Fruit fly (Drosophila melanogaster) whole organism, embryonic: ENCODE results near the gene Oscillin.

Experiments used
- ATbp ChIP-seq: fragments of 200-800 bp; sonication (Bioruptor generic); optimal IDR thresholded peaks from 2 replicates; lab custom pipeline; 2017; ENCODE audit warnings: missing biosample characterization, mild to moderate bottlenecking, missing genetic modification characterization, missing genetic modification reagents
- Asciz ChIP-seq: fragments of 200-800 bp; sonication (Bioruptor generic); optimal IDR thresholded peaks from 2 replicates; lab custom pipeline; 2017; ENCODE audit warnings: missing biosample characterization, mild to moderate bottlenecking, missing genetic modification characterization, missing genetic modification reagents
- Atf-2 ChIP-seq: fragments of 200-800 bp; sonication (Bioruptor generic); optimal IDR thresholded peaks from 2 replicates; lab custom pipeline; 2016; ENCODE audit warnings: missing biosample characterization, missing genetic modification characterization
- CG10366 ChIP-seq: fragments of 200-800 bp; sonication (Bioruptor generic); IDR thresholded peaks from 2 replicates; pipeline ENCODE4 v1.3.6; 2022; ENCODE audit warnings: missing biosample characterization, missing genetic modification characterization
- CG13894 ChIP-seq: fragments of 200-800 bp; sonication (Bioruptor generic); optimal IDR thresholded peaks from 3 replicates; lab custom pipeline; 2018; ENCODE audit warnings: missing biosample characterization, mild to moderate bottlenecking, missing genetic modification characterization, moderate library complexity
- CG15269 ChIP-seq: fragments of 200-800 bp; sonication (Bioruptor generic); optimal IDR thresholded peaks from 2 replicates; lab custom pipeline; 2018; ENCODE audit warnings: missing biosample characterization, mild to moderate bottlenecking, missing genetic modification characterization, moderate library complexity
- CG17328 ChIP-seq: fragments of 200-800 bp; sonication (Bioruptor generic); IDR thresholded peaks from 2 replicates; pipeline ENCODE4 v1.3.6; 2022; ENCODE audit warnings: missing biosample characterization, missing genetic modification characterization
- CG18262 ChIP-seq: fragments of 200-800 bp; optimal IDR thresholded peaks from 3 replicates; lab custom pipeline; 2019; ENCODE audit warnings: missing biosample characterization, mild to moderate bottlenecking, missing genetic modification characterization, moderate library complexity
- CG2116 ChIP-seq: fragments of 200-800 bp; sonication (Bioruptor generic); optimal IDR thresholded peaks from 3 replicates; lab custom pipeline; 2018; ENCODE audit warnings: missing biosample characterization, mild to moderate bottlenecking, missing genetic modification characterization
- CG30020 ChIP-seq: fragments of 200-800 bp; optimal IDR thresholded peaks from 2 replicates; lab custom pipeline; 2019; ENCODE audit warnings: missing biosample characterization, mild to moderate bottlenecking, missing genetic modification characterization, moderate library complexity
- CG3838 ChIP-seq: fragments of 200-800 bp; sonication (Bioruptor generic); optimal IDR thresholded peaks from 3 replicates; lab custom pipeline; 2016; ENCODE audit warnings: missing biosample characterization, missing genetic modification characterization
- CG42726 ChIP-seq: fragments of 200-800 bp; sonication (Bioruptor generic); IDR thresholded peaks from 2 replicates; pipeline ENCODE4 v1.3.6; 2022; ENCODE audit warnings: missing biosample characterization, missing genetic modification characterization; ENCODE audit not compliant: partially characterized antibody
- CG4707 ChIP-seq: fragments of 200-800 bp; sonication (Bioruptor generic); optimal IDR thresholded peaks from 2 replicates; lab custom pipeline; 2018; ENCODE audit warnings: missing biosample characterization, mild to moderate bottlenecking, missing genetic modification characterization, moderate library complexity
- CG8478 ChIP-seq: fragments of >200 bp; optimal IDR thresholded peaks from 2 replicates; lab custom pipeline; 2018
- CG9609 ChIP-seq: fragments of 200-800 bp; sonication (Bioruptor generic); optimal IDR thresholded peaks from 3 replicates; lab custom pipeline; 2016; ENCODE audit warnings: missing biosample characterization, missing genetic modification characterization
- CG9876 ChIP-seq: fragments of 200-800 bp; sonication (Bioruptor generic); optimal IDR thresholded peaks from 2 replicates; lab custom pipeline; 2016; ENCODE audit warnings: missing biosample characterization, missing genetic modification characterization
- Dfd ChIP-seq, 2 experiments: fragments of >200 bp; optimal IDR thresholded peaks; 2 replicates each; lab custom pipeline; 2017; ENCODE audit warnings: missing biosample characterization in 2 of 2, missing genetic modification characterization in 2 of 2
- Dip2 ChIP-seq: fragments of 200-800 bp; sonication (Bioruptor generic); IDR thresholded peaks from 2 replicates; pipeline ENCODE4 v1.3.6; 2022; ENCODE audit warnings: missing biosample characterization, missing genetic modification characterization
- Drgx ChIP-seq: fragments of 200-800 bp; sonication (Bioruptor generic); IDR thresholded peaks from 2 replicates; pipeline ENCODE4 v1.3.6; 2022; ENCODE audit warnings: missing biosample characterization, missing genetic modification characterization
- ERR ChIP-seq: fragments of 200-800 bp; sonication (Bioruptor generic); optimal IDR thresholded peaks from 2 replicates; lab custom pipeline; 2016; ENCODE audit warnings: missing biosample characterization, missing genetic modification characterization
- HmgZ ChIP-seq: fragments of 200-800 bp; sonication (Bioruptor generic); optimal IDR thresholded peaks from 2 replicates; lab custom pipeline; 2018; ENCODE audit warnings: missing biosample characterization, mild to moderate bottlenecking, missing genetic modification characterization
- Hr3 ChIP-seq: fragments of 200-800 bp; sonication (Bioruptor generic); optimal IDR thresholded peaks from 3 replicates; lab custom pipeline; 2016; ENCODE audit warnings: missing biosample characterization, missing genetic modification characterization
- NK7.1 ChIP-seq: fragments of 200-800 bp; sonication (Bioruptor generic); optimal IDR thresholded peaks from 3 replicates; lab custom pipeline; 2016; ENCODE audit warnings: missing biosample characterization, missing genetic modification characterization
- Opbp ChIP-seq: fragments of 200-800 bp; sonication (Bioruptor generic); IDR thresholded peaks from 3 replicates; pipeline ENCODE4 v1.3.6; 2022; ENCODE audit warnings: missing biosample characterization, missing genetic modification characterization; ENCODE audit not compliant: partially characterized antibody
- Rx ChIP-seq: fragments of 200-800 bp; sonication (Bioruptor generic); IDR thresholded peaks from 2 replicates; pipeline ENCODE4 v1.3.6; 2022; ENCODE audit warnings: missing biosample characterization, missing genetic modification characterization
- Stat92E ChIP-seq, 3 experiments: fragments of >200 bp in 2 of 3; fragments of 200-800 bp in 1 of 3; sonication (Bioruptor generic) in 1 of 3; optimal IDR thresholded peaks; 2 replicates each; lab custom pipeline; 2017 to 2019; ENCODE audit warnings: missing biosample characterization in 3 of 3, missing genetic modification characterization in 3 of 3, mild to moderate bottlenecking in 1 of 3, moderate library complexity in 1 of 3
- al ChIP-seq: fragments of 200-800 bp; sonication (Bioruptor generic); IDR thresholded peaks from 2 replicates; pipeline ENCODE4 v1.3.6; 2022; ENCODE audit warnings: missing biosample characterization, missing genetic modification characterization
- bsh ChIP-seq, 2 experiments: fragments of 200-800 bp; sonication (Bioruptor generic); optimal IDR thresholded peaks; 2 replicates each; lab custom pipeline; 2017 to 2018; ENCODE audit warnings: mild to moderate bottlenecking in 2 of 2, missing biosample characterization in 2 of 2, missing genetic modification characterization in 2 of 2, moderate library complexity in 1 of 2
- crp ChIP-seq, 2 experiments: fragments of 200-800 bp; sonication (Bioruptor generic); optimal IDR thresholded peaks; 2 replicates in 1 of 2; 3 replicates in 1 of 2; lab custom pipeline; 2017; ENCODE audit warnings: missing biosample characterization in 2 of 2, missing genetic modification characterization in 2 of 2, mild to moderate bottlenecking in 1 of 2, moderate library complexity in 1 of 2
- dati ChIP-seq: fragments of 200-800 bp; sonication (Bioruptor generic); IDR thresholded peaks from 2 replicates; pipeline ENCODE4 v1.3.6; 2022; ENCODE audit warnings: missing biosample characterization, missing genetic modification characterization
- emc ChIP-seq: fragments of 200-800 bp; sonication (Bioruptor generic); optimal IDR thresholded peaks from 2 replicates; lab custom pipeline; 2016; ENCODE audit warnings: missing biosample characterization, missing genetic modification characterization
- fd96Cb ChIP-seq: fragments of 200-800 bp; sonication (Bioruptor generic); optimal IDR thresholded peaks from 2 replicates; lab custom pipeline; 2018; ENCODE audit warnings: missing biosample characterization, mild to moderate bottlenecking, missing genetic modification characterization, moderate library complexity
- fru ChIP-seq: fragments of >200 bp; optimal IDR thresholded peaks from 2 replicates; lab custom pipeline; 2017
- fu2 ChIP-seq: fragments of 200-800 bp; sonication (Bioruptor generic); optimal IDR thresholded peaks from 2 replicates; lab custom pipeline; 2016; ENCODE audit warnings: missing biosample characterization, missing genetic modification characterization
- gfzf ChIP-seq: fragments of 200-800 bp; sonication (Bioruptor generic); optimal IDR thresholded peaks from 2 replicates; lab custom pipeline; 2016; ENCODE audit warnings: missing biosample characterization, mild to moderate bottlenecking, missing genetic modification characterization, moderate library complexity
- grn ChIP-seq: fragments of 200-800 bp; sonication (Bioruptor generic); optimal IDR thresholded peaks from 3 replicates; lab custom pipeline; 2017; ENCODE audit warnings: missing biosample characterization, missing genetic modification characterization
- hb ChIP-seq: fragments of 200-800 bp; sonication (Bioruptor generic); IDR thresholded peaks from 3 replicates; pipeline ENCODE4 v1.3.6; 2022; ENCODE audit warnings: missing biosample characterization, missing genetic modification characterization; ENCODE audit not compliant: partially characterized antibody
- her ChIP-seq: fragments of 200-800 bp; sonication (Bioruptor generic); optimal IDR thresholded peaks from 2 replicates; lab custom pipeline; 2016; ENCODE audit warnings: missing biosample characterization, missing genetic modification characterization
- maf-S ChIP-seq: fragments of 200-800 bp; sonication (Bioruptor generic); optimal IDR thresholded peaks from 2 replicates; lab custom pipeline; 2016; ENCODE audit warnings: missing biosample characterization, missing genetic modification characterization
- nerfin-2 ChIP-seq: fragments of 200-800 bp; sonication (Bioruptor generic); IDR thresholded peaks from 2 replicates; pipeline ENCODE4 v1.3.6; 2022; ENCODE audit warnings: missing biosample characterization, missing genetic modification characterization; ENCODE audit not compliant: partially characterized antibody
- p53 ChIP-seq: fragments of 200-800 bp; sonication (Bioruptor generic); optimal IDR thresholded peaks from 2 replicates; lab custom pipeline; 2016; ENCODE audit warnings: missing biosample characterization, missing genetic modification characterization
- pan ChIP-seq, 4 experiments: fragments of >200 bp in 3 of 4; fragments of 200-800 bp in 1 of 4; sonication (Bioruptor generic) in 1 of 4; optimal IDR thresholded peaks in 3 of 4; IDR thresholded peaks in 1 of 4; 2 replicates each; pipeline versions ENCODE4 v1.3.6 to Lab custom; 2017 to 2022; ENCODE audit warnings: missing biosample characterization in 2 of 4, missing genetic modification characterization in 2 of 4, mixed read lengths in 1 of 4
- prd ChIP-seq, 3 experiments: fragments of >200 bp in 2 of 3; fragments of 200-800 bp in 1 of 3; sonication (Bioruptor generic) in 1 of 3; optimal IDR thresholded peaks in 2 of 3; IDR thresholded peaks in 1 of 3; 2 replicates in 2 of 3; 3 replicates in 1 of 3; pipeline versions ENCODE4 v1.3.6 to Lab custom; 2017 to 2022; ENCODE audit warnings: missing biosample characterization in 1 of 3, missing genetic modification characterization in 1 of 3
- pum ChIP-seq: fragments of 200-800 bp; sonication (Bioruptor generic); optimal IDR thresholded peaks from 2 replicates; lab custom pipeline; 2016; ENCODE audit warnings: missing biosample characterization, missing genetic modification characterization
- rib ChIP-seq: fragments of 200-800 bp; sonication (Bioruptor generic); IDR thresholded peaks from 2 replicates; pipeline ENCODE4 v1.3.6; 2022; ENCODE audit warnings: missing biosample characterization, missing genetic modification characterization
- schlank ChIP-seq: fragments of 200-800 bp; sonication (Bioruptor generic); optimal IDR thresholded peaks from 2 replicates; lab custom pipeline; 2018; ENCODE audit warnings: missing biosample characterization, mild to moderate bottlenecking, missing genetic modification characterization
- slbo ChIP-seq: fragments of 200-800 bp; sonication (Bioruptor generic); IDR thresholded peaks from 2 replicates; pipeline ENCODE4 v1.3.6; 2022; ENCODE audit warnings: missing biosample characterization, missing genetic modification characterization
- sna ChIP-seq: fragments of 200-800 bp; sonication (Bioruptor generic); IDR thresholded peaks from 2 replicates; pipeline ENCODE4 v1.3.6; 2022; ENCODE audit warnings: missing biosample characterization, missing genetic modification characterization; ENCODE audit not compliant: partially characterized antibody
- vfl ChIP-seq: fragments of 200-800 bp; sonication (Bioruptor generic); optimal IDR thresholded peaks from 2 replicates; lab custom pipeline; 2016; ENCODE audit warnings: missing biosample characterization, missing genetic modification characterization

The Oscillin gene

dm6 chr2L:5541935-5542685 lies 4.8 kb upstream of the Oscillin start, which contains the start of the genes Hel25E and Lam (continued):
- TF ChIP-seq pan (optimal IDR thresholded peaks at IDR 0.05; lab: Kevin White, UChicago) (no peak), pan (GFP tag; optimal IDR thresholded peaks at IDR 0.05 in 1 of 2, IDR thresholded peaks at IDR 0.05 in 1 of 2) (no peak), gfzf (peak; percentile 94), nerfin-2 (GFP tag; lab: Robert Waterston, UW) (peak; percentile 78), crp (GFP tag; optimal IDR thresholded peaks at IDR 0.05; lab: Kevin White, UChicago) (peak in 1 of 2 experiments; percentile 21), grn (GFP tag; lab: Kevin White, UChicago) (no peak), rib (GFP tag; lab: Robert Waterston, UW) (no peak), dati (GFP tag; lab: Robert Waterston, UW) (no peak), Asciz (GFP tag; lab: Kevin White, UChicago) (no peak), CG15269 (no peak), vfl (GFP tag; lab: Kevin White, UChicago) (no peak), her (GFP tag; lab: Kevin White, UChicago) (no peak), Opbp (GFP tag; lab: Robert Waterston, UW) (peak; percentile 76), CG9609 (GFP tag; lab: Kevin White, UChicago) (peak; percentile 22), CG17328 (GFP tag; lab: Robert Waterston, UW) (no peak), fu2 (GFP tag; lab: Kevin White, UChicago) (no peak), p53 (no peak), CG30020 (tag; lab: Kevin White, UChicago) (peak; percentile 31), maf-S (peak; percentile 16), CG4707 (no peak), CG9876 (GFP tag; lab: Kevin White, UChicago) (no peak), CG13894 (tag; lab: Kevin White, UChicago) (no peak), HmgZ (tag; lab: Kevin White, UChicago) (peak; percentile 58), CG42726 (GFP tag; lab: Robert Waterston, UW) (no peak), CG8478 (lab: Kevin White, UChicago) (no peak), Atf-2 (GFP tag; lab: Kevin White, UChicago) (no peak), prd (optimal IDR thresholded peaks at IDR 0.05; lab: Kevin White, UChicago) (no peak), prd (GFP tag; IDR thresholded peaks at IDR 0.05; lab: Robert Waterston, UW) (no peak), al (no peak), ERR (GFP tag; lab: Kevin White, UChicago) (no peak), Dip2 (GFP tag; lab: Robert Waterston, UW) (no peak), CG3838 (GFP tag; lab: Kevin White, UChicago) (no peak), pum (GFP tag; lab: Kevin White, UChicago) (no peak), Drgx (GFP tag; lab: Robert Waterston, UW) (no peak), fd96Cb (tag; lab: Kevin White, UChicago) (no peak), bsh (GFP tag; optimal IDR thresholded peaks at IDR 0.05; lab: Kevin White, UChicago) (no peak), NK7.1 (no peak), CG18262 (tag; lab: Kevin White, UChicago) (no peak), Rx (GFP tag; lab: Robert Waterston, UW) (no peak), schlank (tag; lab: Kevin White, UChicago) (no peak), hb (peak; percentile 79; the same call in 2 of the 3 replicates), emc (GFP tag; lab: Kevin White, UChicago) (no peak), CG2116 (GFP tag; lab: Kevin White, UChicago) (peak; percentile 89), Hr3 (GFP tag; lab: Kevin White, UChicago) (peak; percentile 91), CG10366 (GFP tag; lab: Robert Waterston, UW) (no peak), Dfd (GFP tag; optimal IDR thresholded peaks at IDR 0.05; lab: Kevin White, UChicago) (no peak), slbo (GFP tag; lab: Robert Waterston, UW) (no peak), sna (GFP tag; lab: Robert Waterston, UW) (peak; percentile 93), fru (lab: Kevin White, UChicago) (no peak), ATbp (GFP tag; lab: Kevin White, UChicago) (no peak), Stat92E (GFP tag; optimal IDR thresholded peaks at IDR 0.05; lab: Kevin White, UChicago) (no peak)
